Fruit fly (Drosophila melanogaster) whole organism, prepupa: ENCODE results near the gene UQCR-Q.
A peak's percentile ranks its signal among the peaks of the same experiment; 100 is the strongest.

Experiments used
- Blimp-1 ChIP-seq: fragments of 200-800 bp; sonication (Bioruptor generic); optimal IDR thresholded peaks from 3 replicates; lab custom pipeline; 2017; ENCODE audit warnings: missing biosample characterization, missing genetic modification characterization, mild to moderate bottlenecking, moderate library complexity, missing genetic modification reagents
- CG10631 ChIP-seq: fragments of 200-800 bp; sonication (Bioruptor generic); optimal IDR thresholded peaks from 2 replicates; lab custom pipeline; 2016; ENCODE audit warnings: missing biosample characterization, missing genetic modification characterization
- CG10669 ChIP-seq: fragments of 200-800 bp; sonication (Bioruptor generic); optimal IDR thresholded peaks from 3 replicates; lab custom pipeline; 2018; ENCODE audit warnings: missing biosample characterization, mild to moderate bottlenecking, missing genetic modification characterization, moderate library complexity
- CG11294 ChIP-seq: fragments of 200-800 bp; sonication (Bioruptor generic); IDR thresholded peaks from 2 replicates; pipeline ENCODE4 v1.3.6; 2022; ENCODE audit warnings: missing biosample characterization, missing genetic modification characterization
- CG11762 ChIP-seq: fragments of 200-800 bp; sonication (Bioruptor generic); optimal IDR thresholded peaks from 3 replicates; lab custom pipeline; 2016; ENCODE audit warnings: missing biosample characterization, missing genetic modification characterization; ENCODE audit not compliant: insufficient read depth
- CG11902 ChIP-seq: fragments of 200-800 bp; sonication (Bioruptor generic); optimal IDR thresholded peaks from 3 replicates; lab custom pipeline; 2016; ENCODE audit warnings: missing biosample characterization, missing genetic modification characterization
- CG15336 ChIP-seq: fragments of 200-800 bp; sonication (Bioruptor generic); IDR thresholded peaks from 2 replicates; pipeline ENCODE4 v1.3.6; 2022; ENCODE audit warnings: missing biosample characterization, missing genetic modification characterization
- CG16779 ChIP-seq: fragments of 200-800 bp; sonication (Bioruptor generic); optimal IDR thresholded peaks from 3 replicates; lab custom pipeline; 2017; ENCODE audit warnings: missing biosample characterization, mild to moderate bottlenecking, missing genetic modification characterization
- CG31627 ChIP-seq: fragments of 200-800 bp; sonication (Bioruptor generic); optimal IDR thresholded peaks from 3 replicates; lab custom pipeline; 2016; ENCODE audit warnings: missing biosample characterization, missing genetic modification characterization
- CG32006 ChIP-seq: fragments of 200-800 bp; sonication (Bioruptor generic); optimal IDR thresholded peaks from 3 replicates; lab custom pipeline; 2017; ENCODE audit warnings: missing biosample characterization, mild to moderate bottlenecking, missing genetic modification characterization
- CG34406 ChIP-seq: fragments of 200-800 bp; sonication (Bioruptor generic); optimal IDR thresholded peaks from 3 replicates; lab custom pipeline; 2016; ENCODE audit warnings: missing biosample characterization, missing genetic modification characterization
- CG4318 ChIP-seq: fragments of 200-800 bp; sonication (Bioruptor generic); optimal IDR thresholded peaks from 3 replicates; lab custom pipeline; 2017; ENCODE audit warnings: missing biosample characterization, mild to moderate bottlenecking, missing genetic modification characterization
- CG6163 ChIP-seq: fragments of 200-800 bp; sonication (Bioruptor generic); IDR thresholded peaks from 3 replicates; pipeline ENCODE4 v1.3.6; 2022; ENCODE audit warnings: missing biosample characterization, missing genetic modification characterization
- CG6792 ChIP-seq: fragments of 200-800 bp; sonication (Bioruptor generic); optimal IDR thresholded peaks from 3 replicates; lab custom pipeline; 2016; ENCODE audit warnings: missing biosample characterization, missing genetic modification characterization
- CG6854 ChIP-seq: fragments of 200-800 bp; sonication (Bioruptor generic); optimal IDR thresholded peaks from 2 replicates; lab custom pipeline; 2017; ENCODE audit warnings: missing biosample characterization, mild to moderate bottlenecking, missing genetic modification characterization
- CG7368 ChIP-seq: fragments of 200-800 bp; sonication (Bioruptor generic); optimal IDR thresholded peaks from 3 replicates; lab custom pipeline; 2016; ENCODE audit warnings: missing biosample characterization, missing genetic modification characterization
- CG8119 ChIP-seq: fragments of 200-800 bp; sonication (Bioruptor generic); IDR thresholded peaks from 3 replicates; pipeline ENCODE4 v1.3.6; 2022; ENCODE audit warnings: missing biosample characterization, missing genetic modification characterization
- CG8319 ChIP-seq: fragments of 200-800 bp; sonication (Bioruptor generic); optimal IDR thresholded peaks from 3 replicates; lab custom pipeline; 2016; ENCODE audit warnings: missing biosample characterization, missing genetic modification characterization
- CG8632 ChIP-seq: fragments of 200-800 bp; sonication (Bioruptor generic); optimal IDR thresholded peaks from 3 replicates; lab custom pipeline; 2016; ENCODE audit warnings: missing biosample characterization, missing genetic modification characterization
- CG9139 ChIP-seq: fragments of 200-800 bp; sonication (Bioruptor generic); optimal IDR thresholded peaks from 3 replicates; lab custom pipeline; 2017; ENCODE audit warnings: missing biosample characterization, mild to moderate bottlenecking, missing genetic modification characterization
- Eip78C ChIP-seq: fragments of 200-800 bp; sonication (Bioruptor generic); peaks from one replicate; lab custom pipeline; 2016; ENCODE audit warnings: missing biosample characterization, missing genetic modification characterization
- Eip93F ChIP-seq: fragments of 200-800 bp; sonication (Bioruptor generic); optimal IDR thresholded peaks from 2 replicates; lab custom pipeline; 2016; ENCODE audit warnings: missing biosample characterization, mild to moderate bottlenecking, missing genetic modification characterization
- Ets96B ChIP-seq: fragments of 200-800 bp; optimal IDR thresholded peaks from 2 replicates; lab custom pipeline; 2019; ENCODE audit warnings: missing biosample characterization, mild to moderate bottlenecking, missing genetic modification characterization, moderate library complexity
- Gug ChIP-seq: fragments of 200-800 bp; sonication (Bioruptor generic); IDR thresholded peaks from 2 replicates; pipeline ENCODE4 v1.3.6; 2022; ENCODE audit warnings: missing biosample characterization, missing genetic modification characterization
- Hr38 ChIP-seq: sonication (Bioruptor generic); optimal IDR thresholded peaks from 2 replicates; lab custom pipeline; 2016; ENCODE audit warnings: missing biosample characterization, missing genetic modification characterization
- Hr4 ChIP-seq: fragments of 200-800 bp; sonication (Bioruptor generic); optimal IDR thresholded peaks from 3 replicates; lab custom pipeline; 2016; ENCODE audit warnings: missing biosample characterization, missing genetic modification characterization
- Lpt ChIP-seq: fragments of 200-800 bp; sonication (Bioruptor generic); optimal IDR thresholded peaks from 3 replicates; lab custom pipeline; 2016; ENCODE audit warnings: missing biosample characterization, missing genetic modification characterization
- Met ChIP-seq: fragments of 200-800 bp; sonication (Bioruptor generic); optimal IDR thresholded peaks from 3 replicates; lab custom pipeline; 2016; ENCODE audit warnings: missing biosample characterization, missing genetic modification characterization
- OdsH ChIP-seq: fragments of 200-800 bp; sonication (Bioruptor generic); optimal IDR thresholded peaks from 3 replicates; lab custom pipeline; 2016; ENCODE audit warnings: missing biosample characterization, missing genetic modification characterization
- Smox ChIP-seq: fragments of 200-800 bp; sonication (Bioruptor generic); optimal IDR thresholded peaks from 3 replicates; lab custom pipeline; 2016; ENCODE audit warnings: missing biosample characterization, missing genetic modification characterization
- Sox102F ChIP-seq: fragments of 200-800 bp; sonication (Bioruptor generic); optimal IDR thresholded peaks from 2 replicates; lab custom pipeline; 2016; ENCODE audit warnings: missing biosample characterization, mild to moderate bottlenecking, missing genetic modification characterization
- Sox14 ChIP-seq: fragments of 200-800 bp; sonication (Bioruptor generic); optimal IDR thresholded peaks from 3 replicates; lab custom pipeline; 2016; ENCODE audit warnings: missing biosample characterization, missing genetic modification characterization
- Sox15 ChIP-seq: fragments of 200-800 bp; sonication (Bioruptor generic); optimal IDR thresholded peaks from 3 replicates; lab custom pipeline; 2016; ENCODE audit warnings: missing biosample characterization, missing genetic modification characterization
- achi ChIP-seq: fragments of 200-800 bp; sonication (Bioruptor generic); optimal IDR thresholded peaks from 3 replicates; lab custom pipeline; 2016; ENCODE audit warnings: missing biosample characterization, missing genetic modification characterization
- acj6 ChIP-seq: fragments of 200-800 bp; sonication (Bioruptor generic); optimal IDR thresholded peaks from 3 replicates; lab custom pipeline; 2016; ENCODE audit warnings: missing biosample characterization, missing genetic modification characterization
- dac ChIP-seq: fragments of 200-800 bp; sonication (Bioruptor generic); optimal IDR thresholded peaks from 2 replicates; lab custom pipeline; 2017; ENCODE audit warnings: missing biosample characterization, mild to moderate bottlenecking, missing genetic modification characterization
- dsx ChIP-seq: fragments of 200-800 bp; optimal IDR thresholded peaks from 3 replicates; lab custom pipeline; 2019; ENCODE audit warnings: missing biosample characterization, mild to moderate bottlenecking, missing genetic modification characterization, moderate library complexity; ENCODE audit not compliant: poor library complexity, severe bottlenecking
- eg ChIP-seq: fragments of 200-800 bp; sonication (Bioruptor generic); IDR thresholded peaks from 3 replicates; pipeline ENCODE4 v1.3.6; 2022; ENCODE audit warnings: missing biosample characterization, missing genetic modification characterization
- esn ChIP-seq: fragments of 200-800 bp; sonication (Bioruptor generic); optimal IDR thresholded peaks from 2 replicates; lab custom pipeline; 2016; ENCODE audit warnings: missing biosample characterization, mild to moderate bottlenecking, missing genetic modification characterization, moderate library complexity
- fd59A ChIP-seq: fragments of 200-800 bp; sonication (Bioruptor generic); optimal IDR thresholded peaks from 2 replicates; lab custom pipeline; 2017; ENCODE audit warnings: missing biosample characterization, mild to moderate bottlenecking, missing genetic modification characterization, missing genetic modification reagents
- fd85E ChIP-seq: fragments of 200-800 bp; sonication (Bioruptor generic); optimal IDR thresholded peaks from 3 replicates; lab custom pipeline; 2016; ENCODE audit warnings: missing biosample characterization, missing genetic modification characterization
- fkh ChIP-seq: fragments of 200-800 bp; sonication (Bioruptor generic); optimal IDR thresholded peaks from 3 replicates; lab custom pipeline; 2017; ENCODE audit warnings: missing biosample characterization, mild to moderate bottlenecking, missing genetic modification characterization, moderate library complexity
- lz ChIP-seq: fragments of 200-800 bp; sonication (Bioruptor generic); optimal IDR thresholded peaks from 3 replicates; lab custom pipeline; 2016; ENCODE audit warnings: missing biosample characterization, missing genetic modification characterization
- pdm3 ChIP-seq: fragments of 200-800 bp; sonication (Bioruptor generic); optimal IDR thresholded peaks from 3 replicates; lab custom pipeline; 2016; ENCODE audit warnings: missing biosample characterization, missing genetic modification characterization
- salr ChIP-seq, 2 experiments: fragments of 200-800 bp; sonication (Bioruptor generic); optimal IDR thresholded peaks; 3 replicates each; lab custom pipeline; 2016 to 2018; ENCODE audit warnings: missing biosample characterization in 2 of 2, missing genetic modification characterization in 2 of 2, mild to moderate bottlenecking in 1 of 2
- spab ChIP-seq: fragments of 200-800 bp; sonication (Bioruptor generic); optimal IDR thresholded peaks from 2 replicates; lab custom pipeline; 2017; ENCODE audit warnings: missing biosample characterization, mild to moderate bottlenecking, missing genetic modification characterization, missing genetic modification reagents
- topi ChIP-seq: fragments of 200-800 bp; sonication (Bioruptor generic); optimal IDR thresholded peaks from 3 replicates; lab custom pipeline; 2016; ENCODE audit warnings: missing biosample characterization, missing genetic modification characterization
- vri ChIP-seq: fragments of 200-800 bp; sonication (Bioruptor generic); optimal IDR thresholded peaks from 3 replicates; lab custom pipeline; 2016; ENCODE audit warnings: missing biosample characterization, mild to moderate bottlenecking, missing genetic modification characterization

UQCR-Q gene

dm6 chr3L:17474711-17475451 is at the start of gene UQCR-Q, which contains the start of gene CG46525:
Gene UQCR-Q (plus strand): TSS chr3L:17474761.
Gene CG46525 (plus strand): TSS chr3L:17475220.
- TF ChIP-seq achi = no peak
- TF ChIP-seq vri = peak; percentile 83

DNA sequence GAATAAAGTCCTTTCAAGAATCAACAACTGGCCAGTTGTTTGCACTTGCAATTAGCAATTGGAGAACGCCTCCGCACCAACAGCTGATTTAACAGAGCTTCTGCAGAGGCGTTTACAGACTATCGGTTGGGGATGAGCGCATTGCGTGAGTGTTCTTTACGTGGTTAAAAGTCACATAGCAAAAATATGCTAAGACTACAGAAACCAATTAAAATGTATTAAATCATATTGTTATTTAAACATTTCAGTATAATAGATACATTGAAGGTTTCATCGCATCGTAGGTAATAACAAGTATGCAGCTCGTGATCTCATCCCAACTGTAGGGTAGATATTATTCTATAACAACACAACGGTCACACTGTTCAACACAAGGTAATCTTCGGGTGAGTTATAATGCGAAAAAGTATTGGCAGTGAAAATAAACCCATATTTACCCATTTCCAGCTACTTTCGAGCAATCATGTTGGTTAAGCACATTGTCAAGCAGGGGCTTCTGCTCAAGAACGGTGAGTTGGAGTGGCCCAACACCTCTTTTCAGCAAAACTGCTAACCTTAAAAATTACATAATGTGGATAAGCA is 49.3 kb upstream of the UQCR-Q start, which contains the start of the genes Sec3 and COX7B:
Gene Sec3 (minus strand): TSS at position 86 of the 582 bp plus-strand sequence.
Gene COX7B (plus strand): TSS at position 346 of the 582 bp plus-strand sequence.
- TF ChIP-seq Ets96B (tag; lab: Kevin White, UChicago) (peak; percentile 46), CG8119 (GFP tag; lab: Robert Waterston, UW) (no peak), Hr4 (GFP tag; lab: Kevin White, UChicago) (peak; percentile 67), Gug (GFP tag; lab: Robert Waterston, UW) (no peak), achi (peak; percentile 47), lz (GFP tag; lab: Kevin White, UChicago) (peak; percentile 71), Hr38 (GFP tag; lab: Kevin White, UChicago) (no peak), esn (GFP tag; lab: Kevin White, UChicago) (peak; percentile 75), CG11294 (GFP tag; lab: Robert Waterston, UW) (no peak), eg (GFP tag; lab: Robert Waterston, UW) (no peak; the same call in 2 of the 3 replicates), CG32006 (peak; percentile 47), Met (GFP tag; lab: Kevin White, UChicago) (peak; percentile 59), CG10631 (GFP tag; lab: Kevin White, UChicago) (peak; percentile 61), topi (GFP tag; lab: Kevin White, UChicago) (peak; percentile 60), pdm3 (GFP tag; lab: Kevin White, UChicago) (peak; percentile 63), fkh (GFP tag; lab: Kevin White, UChicago) (peak; percentile 79), CG7368 (GFP tag; lab: Kevin White, UChicago) (peak; percentile 9), Smox (GFP tag; lab: Kevin White, UChicago) (peak; percentile 71), acj6 (GFP tag; lab: Kevin White, UChicago) (peak; percentile 55), CG6854 (no peak), CG11902 (GFP tag; lab: Kevin White, UChicago) (no peak), Sox15 (no peak), Lpt (no peak), CG6792 (GFP tag; lab: Kevin White, UChicago) (peak; percentile 6), salr (GFP tag; optimal IDR thresholded peaks at IDR 0.05; lab: Kevin White, UChicago) (no peak), Blimp-1 (GFP tag; lab: Kevin White, UChicago) (no peak), Eip93F (GFP tag; lab: Kevin White, UChicago) (peak; percentile 53), CG4318 (GFP tag; lab: Kevin White, UChicago) (no peak), CG11762 (no peak), dac (GFP tag; lab: Kevin White, UChicago) (peak; percentile 14), CG8319 (GFP tag; lab: Kevin White, UChicago) (no peak), CG8632 (GFP tag; lab: Kevin White, UChicago) (no peak), spab (no peak), CG16779 (tag; lab: Kevin White, UChicago) (no peak), Eip78C (GFP tag; lab: Kevin White, UChicago) (peak; percentile 86), CG6163 (0 out of 3 replicates have a peak, but pooled peaks have one; percentile 29), vri (peak; percentile 91), dsx (GFP tag; lab: Kevin White, UChicago) (peak; percentile 65), CG34406 (GFP tag; lab: Kevin White, UChicago) (peak; percentile 18), Sox102F (GFP tag; lab: Kevin White, UChicago) (peak; percentile 45), CG31627 (GFP tag; lab: Kevin White, UChicago) (peak; percentile 68), CG15336 (GFP tag; lab: Robert Waterston, UW) (no peak), CG9139 (GFP tag; lab: Kevin White, UChicago) (no peak), fd59A (GFP tag; lab: Kevin White, UChicago) (no peak), Sox14 (peak; percentile 62), OdsH (GFP tag; lab: Kevin White, UChicago) (peak; percentile 70), CG10669 (GFP tag; lab: Kevin White, UChicago) (peak; percentile 14), fd85E (GFP tag; lab: Kevin White, UChicago) (no peak)
